Worm (Caenorhabditis elegans) whole organism, midembryonic: ENCODE measurements around the gene pqn-35.

Experiments used
- klf-2 ChIP-seq: fragments of 200-800 bp; sonication (Bioruptor generic); conservative IDR thresholded peaks from 2 replicates; pipeline ENCODE4 v1.3.6; 2022; ENCODE audit warnings: missing genetic modification reagents, missing genetic modification characterization, missing compliant biosample characterization
- ref-1 ChIP-seq: fragments of 200-800 bp; sonication (Bioruptor generic); conservative IDR thresholded peaks from 2 replicates; pipeline ENCODE4 v1.3.6; 2022; ENCODE audit warnings: missing genetic modification reagents, missing genetic modification characterization, missing compliant biosample characterization
- tab-1 ChIP-seq: fragments of 200-800 bp; sonication (Bioruptor generic); IDR thresholded peaks from 2 replicates; pipeline ENCODE4 v1.3.6; 2022; ENCODE audit warnings: missing genetic modification characterization, missing compliant biosample characterization
- ztf-23 ChIP-seq: fragments of 200-800 bp; sonication (Bioruptor generic); IDR thresholded peaks from 2 replicates; pipeline ENCODE4 v1.3.6; 2022; ENCODE audit warnings: missing genetic modification reagents, missing genetic modification characterization, missing compliant biosample characterization
- ztf-29 ChIP-seq: fragments of 200-800 bp; sonication (Bioruptor generic); IDR thresholded peaks from 2 replicates; pipeline ENCODE4 v1.3.6; 2022; ENCODE audit warnings: missing genetic modification reagents, missing genetic modification characterization, missing compliant biosample characterization

DNA sequence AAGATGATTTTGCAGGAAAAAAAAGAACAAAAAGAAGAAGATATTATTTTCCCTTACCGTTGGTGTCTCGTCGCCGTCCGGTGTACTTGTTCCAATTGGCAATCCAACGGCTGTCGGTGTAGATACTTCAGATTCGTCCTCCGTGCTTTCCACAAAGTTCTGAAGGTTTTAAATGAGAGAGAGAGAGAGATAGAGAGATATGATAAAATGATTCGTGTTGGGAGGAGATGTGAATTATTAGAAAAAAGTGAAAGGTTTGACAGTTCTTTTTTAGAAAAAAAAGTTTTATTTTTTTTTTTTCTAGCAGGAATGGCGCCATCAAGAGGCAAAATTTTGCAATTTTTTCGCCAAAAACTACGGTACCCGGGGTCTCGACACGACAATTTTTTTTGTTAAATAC, 12.5 kb upstream of the pqn-35 start:
- no peak for TF ChIP-seq ztf-29
- TF ChIP-seq ref-1 (GFP tag; lab: Robert Waterston, UW) = no peak
- no peak for TF ChIP-seq klf-2 (GFP tag; lab: Robert Waterston, UW)
- no peak for TF ChIP-seq ztf-23 (GFP tag; lab: Robert Waterston, UW)
- no peak for TF ChIP-seq tab-1 (GFP tag; lab: Robert Waterston, UW)
